Worm (Caenorhabditis elegans): ENCODE data around the gene tam-1.

Gene tam-1

DNA sequence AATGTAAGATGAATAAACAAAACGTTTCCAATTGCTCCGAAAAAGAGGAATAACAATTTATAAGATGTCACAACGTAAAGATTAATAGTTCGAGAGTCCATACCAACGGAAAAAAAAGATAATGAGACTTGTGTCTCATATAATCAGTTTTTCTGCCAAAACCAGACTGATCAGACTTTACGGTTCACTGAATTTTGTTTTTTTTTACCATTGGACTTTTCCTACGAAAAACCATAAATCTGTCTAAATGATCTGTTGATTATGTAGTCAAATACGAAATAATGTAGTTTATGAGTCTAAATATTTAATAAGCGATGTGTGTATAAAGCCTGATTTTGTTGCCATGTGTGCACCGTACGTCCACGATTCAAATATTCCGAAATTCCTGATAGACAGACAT lies 16.2 kb upstream of the tam-1 start, which contains the start of gene srsx-11:
Gene srsx-11, minus strand, starts transcription at position 101 of the 400 bp plus-strand sequence.
- no peak for TF ChIP-seq ceh-27 (GFP tag; optimal IDR thresholded peaks at IDR 0.05)
- no peak for TF ChIP-seq F39B2.1 (GFP tag; IDR thresholded peaks at IDR 0.05)
- no peak for TF ChIP-seq hsf-1 (GFP tag; IDR thresholded peaks at IDR 0.05)
- TF ChIP-seq mel-28 (tag; optimal IDR thresholded peaks at IDR 0.05; ENCODE audit: borderline replicate concordance) = no peak
- TF ChIP-seq dox-1 (GFP tag; IDR thresholded peaks at IDR 0.05) = no peak
- no peak for TF ChIP-seq madf-8 (GFP tag; conservative IDR thresholded peaks at IDR 0.05)
- TF ChIP-seq nfya-2 (GFP tag; IDR thresholded peaks at IDR 0.05) = no peak
- no peak for TF ChIP-seq mes-4 (tag; optimal IDR thresholded peaks at IDR 0.05)
- TF ChIP-seq chd-7 (tag; optimal IDR thresholded peaks at IDR 0.05) = no peak
- no peak for TF ChIP-seq repo-1 (tag; optimal IDR thresholded peaks at IDR 0.05)
- no peak for TF ChIP-seq nfya-1 (tag; optimal IDR thresholded peaks at IDR 0.05; ENCODE audit: borderline replicate concordance, insufficient read depth)
- TF ChIP-seq efl-1 (GFP tag; optimal IDR thresholded peaks at IDR 0.05) = no peak
- no peak for TF ChIP-seq madf-10 (tag; optimal IDR thresholded peaks at IDR 0.05)
- no peak for TF ChIP-seq mxl-1 (tag; optimal IDR thresholded peaks at IDR 0.05)
- no peak for TF ChIP-seq nhr-80 (tag; optimal IDR thresholded peaks at IDR 0.05)
- no peak for TF ChIP-seq rpc-1 (optimal IDR thresholded peaks at IDR 0.05)
- no peak for TF ChIP-seq rpc-1 (tag; optimal IDR thresholded peaks at IDR 0.05)

ce11 chrV:4977539-4977938 lies 14.6 kb upstream of the tam-1 start:
- no peak for TF ChIP-seq bed-1 (GFP tag; IDR thresholded peaks at IDR 0.05)
- TF ChIP-seq hmg-1.2 (GFP tag; IDR thresholded peaks at IDR 0.05) = no peak
- no peak for TF ChIP-seq fkh-3 (tag; optimal IDR thresholded peaks at IDR 0.05)
- no peak for TF ChIP-seq F10E7.11 (tag; optimal IDR thresholded peaks at IDR 0.05)
- no peak for TF ChIP-seq repo-1 (tag; optimal IDR thresholded peaks at IDR 0.05)
- no peak for TF ChIP-seq ZK185.1 (tag; optimal IDR thresholded peaks at IDR 0.05; ENCODE audit: poor library complexity, severe bottlenecking)
- TF ChIP-seq die-1 (tag; optimal IDR thresholded peaks at IDR 0.05) = no peak
- no peak for TF ChIP-seq somi-1 (GFP tag; optimal IDR thresholded peaks at IDR 0.05)
- no peak for TF ChIP-seq lin-40 (tag; optimal IDR thresholded peaks at IDR 0.05)
- no peak for TF ChIP-seq lsy-27 (tag; optimal IDR thresholded peaks at IDR 0.05; ENCODE audit: borderline replicate concordance, insufficient read depth)
- no peak for TF ChIP-seq lin-54 (GFP tag; optimal IDR thresholded peaks at IDR 0.05)
- TF ChIP-seq mes-4 (tag; optimal IDR thresholded peaks at IDR 0.05) = no peak
- no peak for TF ChIP-seq efl-1 (GFP tag; optimal IDR thresholded peaks at IDR 0.05)
- no peak for TF ChIP-seq sptf-2 (GFP tag; optimal IDR thresholded peaks at IDR 0.05)
- TF ChIP-seq lin-26 (GFP tag; IDR thresholded peaks at IDR 0.05) = no peak
- no peak for TF ChIP-seq sea-2 (GFP tag; IDR thresholded peaks at IDR 0.05)
- no peak for TF ChIP-seq let-526 (GFP tag; IDR thresholded peaks at IDR 0.05)
- TF ChIP-seq F52B5.7 (tag; optimal IDR thresholded peaks at IDR 0.05) = no peak
- no peak for TF ChIP-seq athp-1 (tag; optimal IDR thresholded peaks at IDR 0.05)
- no peak for TF ChIP-seq Y56A3A.18 (GFP tag; IDR thresholded peaks at IDR 0.05)

DNA sequence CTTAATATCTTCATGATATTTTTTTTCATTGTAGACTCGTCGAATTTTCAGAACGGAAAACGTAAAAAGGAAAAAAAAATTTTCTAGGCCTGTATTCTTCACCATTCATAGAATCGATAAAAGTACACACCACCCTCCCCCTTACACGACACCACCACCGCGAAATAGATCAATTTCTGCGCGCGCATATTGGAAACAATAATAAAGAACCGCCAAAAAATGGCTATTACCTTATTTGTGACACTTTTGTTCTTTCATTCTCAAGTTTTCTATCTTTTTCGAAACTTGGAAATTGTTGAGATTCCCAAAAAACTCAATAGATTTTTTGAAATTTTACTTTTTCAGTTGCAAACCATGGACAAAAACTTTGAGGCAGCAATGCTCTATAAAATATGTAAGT lies 12.2 kb upstream of the tam-1 start, which contains the start of gene F26G5.1:
Gene F26G5.1, plus strand, starts transcription at position 339 of the 400 bp plus-strand sequence.
- TF ChIP-seq hsf-1 (GFP tag; IDR thresholded peaks at IDR 0.05) (no peak), nhr-179 (tag; optimal IDR thresholded peaks at IDR 0.05) (no peak), F22D6.2 (tag; optimal IDR thresholded peaks at IDR 0.05) (no peak), nhr-120 (GFP tag; IDR thresholded peaks at IDR 0.05) (no peak), F23B12.7 (tag; optimal IDR thresholded peaks at IDR 0.05; ENCODE audit: insufficient read depth) (no peak), F37B4.10 (GFP tag; IDR thresholded peaks at IDR 0.05) (no peak), dpff-1 (tag; optimal IDR thresholded peaks at IDR 0.05) (no peak), hrde-1 (tag; optimal IDR thresholded peaks at IDR 0.05; ENCODE audit: borderline replicate concordance) (no peak), mes-4 (tag; optimal IDR thresholded peaks at IDR 0.05) (no peak), B0035.1 (tag; optimal IDR thresholded peaks at IDR 0.05) (no peak), cebp-2 (GFP tag; IDR thresholded peaks at IDR 0.05) (no peak), nfya-2 (GFP tag; IDR thresholded peaks at IDR 0.05) (no peak), lag-1 (GFP tag; IDR thresholded peaks at IDR 0.05) (no peak), athp-1 (tag; optimal IDR thresholded peaks at IDR 0.05) (no peak), xnd-1 (tag; optimal IDR thresholded peaks at IDR 0.05) (peak; percentile 26), sea-2 (GFP tag; IDR thresholded peaks at IDR 0.05) (no peak), F33H1.4 (GFP tag; IDR thresholded peaks at IDR 0.05) (peak; percentile 29; the same call in 1 of the 2 replicates), ama-1 (optimal IDR thresholded peaks at IDR 0.05) (no peak), ama-1 (GFP tag; optimal IDR thresholded peaks at IDR 0.05) (no peak), hlh-26 (GFP tag; conservative IDR thresholded peaks at IDR 0.05) (no peak)

Data from whole organism, young adult.